Fruit fly (Drosophila melanogaster): ENCODE measurements around the gene Cyp28a5.

The Cyp28a5 gene

dm6 chr2L:13979826-13980225 is 2.7 kb downstream of the Cyp28a5 start, which contains the start of gene NimC2:
TSS of gene NimC2 (plus strand) at chr2L:13980126.
- TF ChIP-seq svp (GFP tag) = peak; percentile 82
- TF ChIP-seq CG10631 (GFP tag; optimal IDR thresholded peaks at IDR 0.05) = no peak
- TF ChIP-seq CG11902 (GFP tag; optimal IDR thresholded peaks at IDR 0.05) = no peak
- TF ChIP-seq eg (GFP tag; IDR thresholded peaks at IDR 0.05) = no peak

DNA sequence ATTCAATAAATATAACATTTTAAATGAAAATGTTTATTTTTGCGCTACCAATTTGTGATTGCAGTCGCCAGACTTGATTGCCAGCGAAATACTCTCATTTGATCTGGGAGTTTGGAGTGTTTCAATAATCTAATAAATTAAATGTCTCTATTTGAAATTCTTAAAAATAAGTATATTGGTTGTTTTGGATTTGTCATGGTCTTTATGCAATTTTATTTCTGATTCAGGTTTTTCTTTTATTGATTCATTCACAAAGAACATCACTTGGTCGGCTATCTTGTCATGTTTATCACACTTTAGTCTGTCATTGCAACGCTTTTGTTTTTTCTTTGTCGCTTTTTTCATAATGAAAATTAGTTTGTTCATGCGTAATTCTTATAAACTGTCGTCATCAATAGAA is 21.9 kb downstream of the Cyp28a5 start:
- peak; percentile 8 for TF ChIP-seq OdsH (GFP tag; optimal IDR thresholded peaks at IDR 0.05)
- TF ChIP-seq salr (GFP tag; optimal IDR thresholded peaks at IDR 0.05) = no peak
- TF ChIP-seq CG31627 (GFP tag; optimal IDR thresholded peaks at IDR 0.05) = peak; percentile 36
- peak; percentile 37; the same call in 1 of the 2 replicates for TF ChIP-seq Gug (GFP tag; IDR thresholded peaks at IDR 0.05)
- peak; percentile 38 for TF ChIP-seq pdm3 (GFP tag; optimal IDR thresholded peaks at IDR 0.05)
- TF ChIP-seq achi (GFP tag; optimal IDR thresholded peaks at IDR 0.05) = peak; percentile 24
- peak; percentile 52; the same call in 1 of the 3 replicates for TF ChIP-seq CG8119 (GFP tag; IDR thresholded peaks at IDR 0.05)
- TF ChIP-seq acj6 (GFP tag; optimal IDR thresholded peaks at IDR 0.05) = peak; percentile 27
- TF ChIP-seq Eip93F (GFP tag; optimal IDR thresholded peaks at IDR 0.05) = no peak
- no peak for TF ChIP-seq Ets96B (tag; optimal IDR thresholded peaks at IDR 0.05)
- no peak for TF ChIP-seq CG3032 (tag; optimal IDR thresholded peaks at IDR 0.05)
- TF ChIP-seq CG8319 (GFP tag; optimal IDR thresholded peaks at IDR 0.05) = no peak
- peak; percentile 33 for TF ChIP-seq Blimp-1 (GFP tag; optimal IDR thresholded peaks at IDR 0.05)
- TF ChIP-seq lz (GFP tag; optimal IDR thresholded peaks at IDR 0.05) = peak; percentile 57
- TF ChIP-seq CG32006 (GFP tag; optimal IDR thresholded peaks at IDR 0.05) = peak; percentile 39
- TF ChIP-seq eg (GFP tag; IDR thresholded peaks at IDR 0.05) = peak; percentile 70
- TF ChIP-seq CG3919 (GFP tag; optimal IDR thresholded peaks at IDR 0.05) = peak; percentile 19
- peak; percentile 61 for TF ChIP-seq topi (GFP tag; optimal IDR thresholded peaks at IDR 0.05)
- no peak for TF ChIP-seq Ets21C (GFP tag; optimal IDR thresholded peaks at IDR 0.05)
- peak; percentile 48; the same call in 1 of the 2 replicates for TF ChIP-seq CG11294 (GFP tag; IDR thresholded peaks at IDR 0.05)
- TF ChIP-seq svp (GFP tag) = peak; percentile 86
- no peak for TF ChIP-seq CG7368 (GFP tag; optimal IDR thresholded peaks at IDR 0.05)
- peak; percentile 37; the same call in 1 of the 3 replicates for TF ChIP-seq CG6163 (GFP tag; IDR thresholded peaks at IDR 0.05)
- TF ChIP-seq Smox (GFP tag; optimal IDR thresholded peaks at IDR 0.05) = peak; percentile 56
- peak; percentile 65 for TF ChIP-seq Sox102F (GFP tag; optimal IDR thresholded peaks at IDR 0.05)
- peak; percentile 84 for TF ChIP-seq Eip78C (GFP tag)
- peak; percentile 70; the same call in 1 of the 2 replicates for TF ChIP-seq CG15336 (GFP tag; IDR thresholded peaks at IDR 0.05)
- TF ChIP-seq cyc (GFP tag; optimal IDR thresholded peaks at IDR 0.05) = peak; percentile 44
- TF ChIP-seq Sox14 (GFP tag; optimal IDR thresholded peaks at IDR 0.05) = peak; percentile 40
- TF ChIP-seq CG10631 (GFP tag; optimal IDR thresholded peaks at IDR 0.05) = peak; percentile 3
- TF ChIP-seq CG9139 (GFP tag; optimal IDR thresholded peaks at IDR 0.05) = no peak
- peak; percentile 22 for TF ChIP-seq CG34406 (GFP tag; optimal IDR thresholded peaks at IDR 0.05)

- TF ChIP-seq lz (GFP tag; optimal IDR thresholded peaks at IDR 0.05) (no peak), CG6163 (GFP tag; IDR thresholded peaks at IDR 0.05) (0 out of 3 replicates have a peak, but pooled peaks have one; percentile 33), dsx (GFP tag; optimal IDR thresholded peaks at IDR 0.05; ENCODE audit: poor library complexity, severe bottlenecking) (peak; percentile 7), svp (GFP tag) (peak; percentile 22), Sox102F (GFP tag; optimal IDR thresholded peaks at IDR 0.05) (no peak), Eip78C (GFP tag) (peak; percentile 56), Met (GFP tag; optimal IDR thresholded peaks at IDR 0.05) (peak; percentile 18), salr (GFP tag; optimal IDR thresholded peaks at IDR 0.05) (no peak), CG3919 (GFP tag; optimal IDR thresholded peaks at IDR 0.05) (peak; percentile 38)
Measured at dm6 chr2L:14001078-14001477, 24.0 kb downstream of the Cyp28a5 start, which contains the start of gene rk. TSS of gene rk (minus strand) at chr2L:14001248.

- TF ChIP-seq Blimp-1 (GFP tag; optimal IDR thresholded peaks at IDR 0.05) = no peak
- TF ChIP-seq CG31627 (GFP tag; optimal IDR thresholded peaks at IDR 0.05) = no peak
- no peak for TF ChIP-seq CG1621 (tag; optimal IDR thresholded peaks at IDR 0.05)
Measured at dm6 chr2L:14001887-14002286, 24.8 kb downstream of the Cyp28a5 start.

All from whole organism, prepupa.